Fruit fly (Drosophila melanogaster): ENCODE results near the gene Gorab.

The Gorab gene

DNA sequence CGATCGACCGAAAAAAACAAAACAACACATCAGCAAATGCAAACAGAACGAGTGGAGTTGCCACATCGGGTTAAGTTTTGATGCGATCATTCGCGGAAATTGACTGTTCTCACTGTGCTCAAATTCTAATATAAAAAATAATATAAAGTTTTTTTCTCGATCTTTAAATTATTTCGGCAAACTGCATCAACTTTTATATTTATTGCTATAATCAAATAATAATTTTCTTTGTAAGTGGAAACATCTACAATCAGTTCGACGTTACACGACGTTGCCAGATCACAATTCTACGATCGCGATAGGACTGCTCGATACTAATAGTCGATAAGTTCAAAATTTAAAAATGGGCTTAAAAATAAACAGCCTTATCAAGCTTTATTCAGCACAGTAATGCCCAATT, at the start of gene Gorab (continued):
- peak; percentile 86 for TF ChIP-seq Met (GFP tag; optimal IDR thresholded peaks at IDR 0.05)
- peak; percentile 92 for TF ChIP-seq Sox15 (GFP tag; optimal IDR thresholded peaks at IDR 0.05)
- no peak for TF ChIP-seq CG16779 (tag; optimal IDR thresholded peaks at IDR 0.05)
- TF ChIP-seq Smox (GFP tag; optimal IDR thresholded peaks at IDR 0.05), result peak; percentile 85
- peak; percentile 86 for TF ChIP-seq CG15336 (GFP tag; IDR thresholded peaks at IDR 0.05)
- TF ChIP-seq cyc (GFP tag; optimal IDR thresholded peaks at IDR 0.05), result peak; percentile 90
- peak; percentile 89 for TF ChIP-seq Ets96B (tag; optimal IDR thresholded peaks at IDR 0.05)
- TF ChIP-seq spab (GFP tag; optimal IDR thresholded peaks at IDR 0.05), result peak; percentile 52

DNA sequence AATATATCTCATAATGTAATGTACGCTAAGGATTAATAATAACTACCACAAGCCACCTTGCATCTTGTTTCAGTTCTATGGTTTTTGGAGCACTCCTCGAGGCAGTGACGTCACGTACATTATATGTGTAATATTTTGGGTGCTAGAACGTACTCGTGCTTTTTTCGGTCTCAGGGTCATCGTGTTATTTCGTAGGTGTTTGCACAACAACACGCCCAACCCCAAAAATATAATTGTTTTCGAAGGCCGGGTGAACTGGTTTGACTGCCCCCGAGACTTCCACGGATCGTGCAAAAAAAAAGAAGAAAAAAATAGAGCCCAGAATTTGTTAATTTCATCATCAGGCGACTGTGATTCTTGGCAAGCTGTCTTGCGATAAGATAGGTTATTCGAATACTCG, 47.9 kb upstream of the Gorab start:
- no peak for TF ChIP-seq Smox (GFP tag; optimal IDR thresholded peaks at IDR 0.05)
- no peak for TF ChIP-seq dac (GFP tag; optimal IDR thresholded peaks at IDR 0.05)
- TF ChIP-seq CG3032 (tag; optimal IDR thresholded peaks at IDR 0.05), result no peak
- no peak for TF ChIP-seq eg (GFP tag; IDR thresholded peaks at IDR 0.05)
- TF ChIP-seq Met (GFP tag; optimal IDR thresholded peaks at IDR 0.05), result no peak
- no peak for TF ChIP-seq esn (GFP tag; optimal IDR thresholded peaks at IDR 0.05)
- TF ChIP-seq CG9139 (GFP tag; optimal IDR thresholded peaks at IDR 0.05), result no peak
- no peak for TF ChIP-seq CG32006 (GFP tag; optimal IDR thresholded peaks at IDR 0.05)
- no peak for TF ChIP-seq acj6 (GFP tag; optimal IDR thresholded peaks at IDR 0.05)
- no peak for TF ChIP-seq CG10669 (GFP tag; optimal IDR thresholded peaks at IDR 0.05)

DNA sequence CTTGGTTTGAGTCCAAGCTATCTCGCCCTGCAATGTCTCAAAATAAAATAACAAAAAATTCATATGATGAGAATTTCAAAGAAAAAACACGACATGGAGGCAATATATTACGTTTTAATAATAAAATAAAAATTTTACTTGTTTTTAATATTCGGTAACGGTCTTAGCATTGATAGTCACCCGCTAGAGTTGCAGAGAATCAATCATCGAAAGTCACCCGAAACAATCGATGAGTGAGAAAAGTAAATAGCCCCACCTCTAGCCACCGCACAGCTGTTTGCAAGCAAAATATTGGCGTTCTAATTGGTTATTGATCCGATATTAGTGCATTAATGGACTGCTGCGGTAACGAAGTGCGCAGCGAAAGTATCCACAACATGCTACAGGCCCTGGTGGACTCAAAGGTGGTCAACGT, 47.4 kb upstream of the Gorab start, which contains the start of gene CG34250:
Gene CG34250, plus strand, starts transcription at position 244 of the 415 bp plus-strand sequence.
- TF ChIP-seq CG31627 (GFP tag; optimal IDR thresholded peaks at IDR 0.05) (no peak), CG10631 (GFP tag; optimal IDR thresholded peaks at IDR 0.05) (peak; percentile 25), OdsH (GFP tag; optimal IDR thresholded peaks at IDR 0.05) (no peak), CG6792 (GFP tag; optimal IDR thresholded peaks at IDR 0.05) (no peak), esn (GFP tag; optimal IDR thresholded peaks at IDR 0.05) (peak; percentile 36), fkh (GFP tag; optimal IDR thresholded peaks at IDR 0.05) (peak; percentile 93), CG10669 (GFP tag; optimal IDR thresholded peaks at IDR 0.05) (no peak), Eip93F (GFP tag; optimal IDR thresholded peaks at IDR 0.05) (peak; percentile 34), Sox14 (GFP tag; optimal IDR thresholded peaks at IDR 0.05) (peak; percentile 25), acj6 (GFP tag; optimal IDR thresholded peaks at IDR 0.05) (peak; percentile 9), CG8119 (GFP tag; IDR thresholded peaks at IDR 0.05) (no peak), lz (GFP tag; optimal IDR thresholded peaks at IDR 0.05) (peak; percentile 39), Ets96B (tag; optimal IDR thresholded peaks at IDR 0.05) (peak; percentile 15), Hr39 (GFP tag; optimal IDR thresholded peaks at IDR 0.05) (peak; percentile 5), vri (GFP tag; optimal IDR thresholded peaks at IDR 0.05) (peak; percentile 35), CG8632 (GFP tag; optimal IDR thresholded peaks at IDR 0.05) (no peak), Hr4 (GFP tag; optimal IDR thresholded peaks at IDR 0.05) (peak; percentile 33), topi (GFP tag; optimal IDR thresholded peaks at IDR 0.05) (peak; percentile 29), Gug (GFP tag; IDR thresholded peaks at IDR 0.05) (no peak), Eip78C (GFP tag) (peak; percentile 79), CG11294 (GFP tag; IDR thresholded peaks at IDR 0.05) (no peak), cyc (GFP tag; optimal IDR thresholded peaks at IDR 0.05) (peak; percentile 28), CG3032 (tag; optimal IDR thresholded peaks at IDR 0.05) (peak; percentile 19), CG6163 (GFP tag; IDR thresholded peaks at IDR 0.05) (no peak), CG11902 (GFP tag; optimal IDR thresholded peaks at IDR 0.05) (no peak)

DNA sequence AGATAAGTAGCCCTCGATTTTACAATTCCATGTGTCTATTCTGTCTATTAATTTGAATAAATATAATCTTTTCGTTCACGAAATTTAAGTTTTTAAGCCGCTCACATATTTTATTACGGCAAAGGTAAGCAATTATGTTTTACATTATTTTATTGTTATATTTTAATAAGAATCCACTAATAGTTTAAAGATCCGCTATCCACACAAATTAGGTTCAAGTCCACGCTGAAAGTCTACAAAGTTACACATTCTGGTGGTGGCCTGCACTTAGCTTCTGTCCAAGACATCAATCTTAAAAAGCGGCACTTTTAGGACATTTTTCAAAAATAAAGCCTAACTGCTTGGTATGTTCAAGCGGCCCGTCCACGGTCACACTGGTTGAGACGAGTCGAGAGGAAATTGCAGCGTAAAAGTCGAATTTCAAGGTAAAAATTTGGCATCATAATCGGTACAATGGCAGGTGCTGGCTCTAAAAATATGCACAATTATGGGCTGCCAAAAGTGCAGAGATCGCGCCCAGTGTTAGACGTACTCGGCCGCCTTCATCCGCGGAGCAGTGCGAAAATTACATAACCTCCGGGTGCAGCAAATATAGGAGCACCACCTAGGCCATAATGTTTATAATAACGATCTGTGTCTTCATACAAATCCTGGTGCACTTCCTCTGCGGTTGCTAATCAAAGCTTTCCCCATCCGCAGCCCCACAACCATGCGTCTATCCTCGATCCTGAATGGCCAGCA, 46.2 kb upstream of the Gorab start, which contains the start of the genes UQCR-Q and CG46525:
Gene UQCR-Q, plus strand, starts transcription at position 51 of the 741 bp plus-strand sequence.
Gene CG46525, plus strand, starts transcription at position 510 of the 741 bp plus-strand sequence.
- peak; percentile 83 for TF ChIP-seq vri (GFP tag; optimal IDR thresholded peaks at IDR 0.05)
- no peak for TF ChIP-seq Ets96B (tag; optimal IDR thresholded peaks at IDR 0.05)
- TF ChIP-seq CG6163 (GFP tag; IDR thresholded peaks at IDR 0.05), result no peak
